Fruit fly (Drosophila melanogaster): Measurements from ENCODE around the gene nht.

The nht gene

DNA sequence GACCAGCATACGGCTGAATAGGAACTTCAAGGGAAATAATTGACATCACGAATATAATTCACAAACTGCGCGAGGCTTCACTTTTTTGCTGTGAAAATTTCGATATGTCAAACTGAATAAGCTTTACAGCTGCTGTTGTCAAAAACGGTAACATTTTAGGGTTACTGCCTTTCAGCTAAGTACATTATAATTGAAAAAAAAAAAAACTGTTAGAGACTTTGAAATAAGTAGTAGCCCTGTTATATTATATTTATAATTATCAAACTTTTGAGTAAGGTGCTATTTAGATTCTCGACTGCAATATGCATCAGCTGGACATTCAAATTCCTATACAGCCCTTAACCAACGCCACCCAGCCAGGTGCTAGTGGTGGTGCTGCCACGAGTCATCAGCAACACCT, at the start of gene nht:
Gene nht, minus strand, starts transcription at position 101 of the 400 bp plus-strand sequence.
- TF ChIP-seq rn (GFP tag; IDR thresholded peaks at IDR 0.05): no peak
- no peak for TF ChIP-seq CG8301 (tag; optimal IDR thresholded peaks at IDR 0.05)
- no peak for TF ChIP-seq CG12605 (GFP tag; IDR thresholded peaks at IDR 0.05)
- TF ChIP-seq Pif1A (GFP tag; optimal IDR thresholded peaks at IDR 0.05): no peak
- no peak for TF ChIP-seq D1 (tag; optimal IDR thresholded peaks at IDR 0.05)
- TF ChIP-seq EcR (GFP tag; optimal IDR thresholded peaks at IDR 0.05): no peak
- no peak for TF ChIP-seq Ets98B (GFP tag; IDR thresholded peaks at IDR 0.05)
- TF ChIP-seq CG17806 (tag; optimal IDR thresholded peaks at IDR 0.05): no peak

DNA sequence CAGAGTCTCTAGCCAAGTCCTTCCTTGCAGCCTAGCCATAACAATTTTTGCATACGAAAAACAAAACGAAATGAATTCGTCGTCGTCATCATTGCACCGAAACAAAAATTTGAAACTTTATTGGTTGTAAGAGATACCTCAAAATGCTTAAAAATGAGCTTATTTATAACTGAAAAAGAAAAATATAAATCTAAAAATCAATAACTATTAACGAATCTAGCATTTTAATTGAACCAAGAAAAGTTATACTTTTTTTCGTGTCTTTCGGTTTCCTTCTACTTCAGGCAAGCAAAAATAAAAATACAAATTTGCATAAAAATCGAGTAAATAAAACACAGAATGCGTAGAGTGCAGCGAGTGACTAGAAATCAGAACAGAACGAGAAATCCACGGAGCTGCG, 48.9 kb upstream of the nht start:
- TF ChIP-seq CG34367 (tag; optimal IDR thresholded peaks at IDR 0.05) (no peak), CG9948 (tag; optimal IDR thresholded peaks at IDR 0.05) (peak; percentile 30), CG17806 (tag; optimal IDR thresholded peaks at IDR 0.05) (peak; percentile 19), CG10348 (GFP tag; IDR thresholded peaks at IDR 0.05) (no peak), CG8159 (tag; optimal IDR thresholded peaks at IDR 0.05) (peak; percentile 60), CG15710 (tag; optimal IDR thresholded peaks at IDR 0.05) (peak; percentile 33), D1 (tag; optimal IDR thresholded peaks at IDR 0.05) (no peak)

DNA sequence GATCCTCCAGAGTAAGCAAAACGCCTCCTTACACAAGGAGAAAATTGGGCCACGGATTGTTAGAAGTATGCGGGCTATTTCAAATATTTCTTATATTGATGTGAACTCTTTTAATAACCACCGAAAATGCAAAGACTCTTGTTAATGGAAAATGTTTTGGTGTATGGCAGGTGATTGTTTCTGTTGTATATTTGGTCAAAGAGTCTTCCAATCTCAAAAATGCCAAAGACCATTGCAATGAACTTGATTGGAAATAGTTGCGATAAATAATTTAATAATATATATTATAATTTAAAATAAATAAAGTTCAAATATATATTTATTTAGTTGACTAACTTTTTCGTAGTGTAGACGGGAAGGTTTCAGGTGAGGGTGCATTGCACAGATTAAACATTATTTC, 45.3 kb upstream of the nht start:
- TF ChIP-seq Pif1A (GFP tag; optimal IDR thresholded peaks at IDR 0.05) (no peak), CG14655 (GFP tag; optimal IDR thresholded peaks at IDR 0.05) (peak; percentile 57), Ets98B (GFP tag; IDR thresholded peaks at IDR 0.05) (no peak), EcR (GFP tag; optimal IDR thresholded peaks at IDR 0.05) (no peak), fd96Ca (GFP tag; IDR thresholded peaks at IDR 0.05) (no peak), gl (tag; optimal IDR thresholded peaks at IDR 0.05) (no peak), CG32121 (GFP tag; IDR thresholded peaks at IDR 0.05) (no peak), CG8159 (tag; optimal IDR thresholded peaks at IDR 0.05) (peak; percentile 30), CG13204 (GFP tag; optimal IDR thresholded peaks at IDR 0.05) (no peak), Pif1B (GFP tag; optimal IDR thresholded peaks at IDR 0.05) (no peak), CG8301 (tag; optimal IDR thresholded peaks at IDR 0.05) (peak; percentile 25), CG10348 (GFP tag; IDR thresholded peaks at IDR 0.05) (no peak), CG4496 (GFP tag; IDR thresholded peaks at IDR 0.05) (no peak), CG15710 (tag; optimal IDR thresholded peaks at IDR 0.05) (peak; percentile 6), D1 (tag; optimal IDR thresholded peaks at IDR 0.05) (no peak), CG34367 (tag; optimal IDR thresholded peaks at IDR 0.05) (peak; percentile 31), CG12605 (GFP tag; IDR thresholded peaks at IDR 0.05) (no peak), CG9948 (tag; optimal IDR thresholded peaks at IDR 0.05) (peak; percentile 61), Snoo (tag; optimal IDR thresholded peaks at IDR 0.05) (no peak), CG17806 (tag; optimal IDR thresholded peaks at IDR 0.05) (peak; percentile 40), rn (GFP tag; IDR thresholded peaks at IDR 0.05) (no peak)

DNA sequence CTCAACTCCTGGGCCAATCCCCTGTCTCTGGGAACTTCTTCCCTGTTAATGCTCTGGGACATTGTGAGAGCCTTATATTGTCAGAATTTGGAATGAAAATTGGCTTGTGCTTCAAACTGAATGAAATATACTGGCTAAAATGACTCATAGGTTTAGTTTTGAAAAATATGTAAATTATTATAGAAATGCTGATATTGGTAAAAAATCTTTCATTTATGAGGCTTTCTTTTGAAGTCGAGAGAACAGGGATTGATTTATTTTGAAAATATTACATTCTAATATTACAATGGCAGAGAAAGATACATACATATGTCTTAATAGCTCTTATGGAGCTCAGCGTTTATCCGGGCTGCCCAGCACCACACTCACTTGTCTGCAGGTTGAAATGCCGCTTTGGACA, 42.8 kb upstream of the nht start, which contains the start of gene CG15258:
Gene CG15258, minus strand, starts transcription at position 101 of the 400 bp plus-strand sequence.
- no peak for TF ChIP-seq CG14655 (GFP tag; optimal IDR thresholded peaks at IDR 0.05)
- TF ChIP-seq rn (GFP tag; IDR thresholded peaks at IDR 0.05): no peak

DNA sequence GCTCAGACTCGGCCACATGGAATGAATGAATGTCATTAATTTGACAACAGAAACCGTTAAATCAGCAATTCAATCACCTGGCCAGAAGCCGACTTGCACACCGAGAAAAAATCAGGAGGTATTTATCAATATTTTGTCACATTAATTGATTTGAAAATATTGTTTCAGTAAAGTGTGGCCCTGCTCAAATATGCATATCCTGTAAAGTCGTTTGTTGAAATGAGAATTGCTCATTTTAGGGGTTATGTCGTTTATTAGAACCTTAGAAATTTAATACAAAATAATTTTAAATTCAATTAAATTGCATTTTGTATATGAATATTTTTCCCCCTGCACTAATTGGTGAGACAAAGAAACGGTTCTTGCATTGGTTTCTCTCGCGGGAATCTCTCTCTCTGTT, 39.8 kb upstream of the nht start:
- TF ChIP-seq gl (tag; optimal IDR thresholded peaks at IDR 0.05): no peak

DNA sequence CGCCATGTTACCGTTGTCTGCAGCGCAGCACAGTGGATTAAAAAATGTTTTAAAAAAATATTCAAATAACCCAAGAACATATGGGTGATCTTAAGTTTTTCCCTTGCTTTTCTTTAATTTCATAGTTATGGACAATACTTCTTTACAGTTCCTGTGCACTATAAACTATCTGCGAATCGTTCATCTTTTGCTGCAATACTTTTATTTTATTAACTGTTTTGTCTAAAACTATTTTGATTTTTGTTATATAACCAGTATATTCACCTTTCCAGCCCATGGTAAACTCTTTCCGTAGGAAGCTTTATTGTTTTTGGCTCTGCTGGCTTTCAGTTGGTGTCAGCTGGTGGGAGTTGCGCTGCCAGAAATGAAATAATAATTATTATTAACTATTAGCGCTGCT, 32.2 kb upstream of the nht start:
- no peak for TF ChIP-seq gl (tag; optimal IDR thresholded peaks at IDR 0.05)
- no peak for TF ChIP-seq Snoo (tag; optimal IDR thresholded peaks at IDR 0.05)
- peak; percentile 17 for TF ChIP-seq CG14655 (GFP tag; optimal IDR thresholded peaks at IDR 0.05)
- TF ChIP-seq rn (GFP tag; IDR thresholded peaks at IDR 0.05): no peak

DNA sequence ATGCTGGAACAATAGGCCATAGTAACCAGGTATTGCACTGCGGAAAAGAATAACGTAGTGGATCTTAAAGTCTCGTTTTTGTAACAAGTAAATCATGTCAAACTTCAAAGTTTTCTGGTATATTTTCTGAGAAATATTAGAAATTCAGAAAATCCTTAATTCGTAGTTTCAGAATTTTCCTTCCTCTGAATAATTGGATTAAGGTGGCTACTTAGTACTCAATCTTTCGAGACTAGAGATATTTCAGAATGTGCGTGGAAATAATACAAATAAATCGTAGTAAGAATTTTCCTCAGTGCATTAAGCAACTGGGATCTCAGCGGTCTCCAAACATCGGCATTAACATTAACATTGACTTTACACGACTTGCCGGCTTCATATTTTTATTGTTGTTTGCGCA, 30.5 kb upstream of the nht start:
- TF ChIP-seq CG9948 (tag; optimal IDR thresholded peaks at IDR 0.05) (peak; percentile 17), CG8159 (tag; optimal IDR thresholded peaks at IDR 0.05) (peak; percentile 17), CG14655 (GFP tag; optimal IDR thresholded peaks at IDR 0.05) (peak; percentile 25), CG32121 (GFP tag; IDR thresholded peaks at IDR 0.05) (no peak), CG15710 (tag; optimal IDR thresholded peaks at IDR 0.05) (no peak), CG17806 (tag; optimal IDR thresholded peaks at IDR 0.05) (peak; percentile 4)

DNA sequence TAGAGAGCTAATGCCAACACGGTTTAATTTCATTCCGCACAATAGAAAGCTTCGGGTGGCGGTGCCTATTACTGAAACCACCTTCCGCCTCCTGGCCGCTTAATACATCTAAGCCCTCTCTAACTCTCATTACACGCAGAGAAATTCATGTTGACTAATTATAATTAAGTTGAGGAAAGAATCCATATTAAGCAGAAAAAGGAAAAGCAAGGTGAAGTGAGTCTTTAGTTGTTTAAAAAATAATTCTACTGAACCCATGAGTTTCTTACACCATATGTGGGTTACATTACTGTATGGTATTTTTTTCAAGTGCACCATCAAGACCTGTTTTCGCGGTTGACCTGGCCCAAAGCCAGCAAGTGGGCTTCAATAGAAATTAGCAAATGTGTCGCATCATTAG, 26.6 kb upstream of the nht start:
- TF ChIP-seq Pif1A (GFP tag; optimal IDR thresholded peaks at IDR 0.05) (no peak), CG14655 (GFP tag; optimal IDR thresholded peaks at IDR 0.05) (peak; percentile 50), CG8301 (tag; optimal IDR thresholded peaks at IDR 0.05) (peak; percentile 44), CG4496 (GFP tag; IDR thresholded peaks at IDR 0.05) (peak; percentile 37; the same call in 1 of the 3 replicates), CG17806 (tag; optimal IDR thresholded peaks at IDR 0.05) (no peak), CG9948 (tag; optimal IDR thresholded peaks at IDR 0.05) (no peak), CG12605 (GFP tag; IDR thresholded peaks at IDR 0.05) (no peak), CG34367 (tag; optimal IDR thresholded peaks at IDR 0.05) (no peak), CG32121 (GFP tag; IDR thresholded peaks at IDR 0.05) (no peak), fd96Ca (GFP tag; IDR thresholded peaks at IDR 0.05) (no peak), rn (GFP tag; IDR thresholded peaks at IDR 0.05) (no peak), CG8159 (tag; optimal IDR thresholded peaks at IDR 0.05) (no peak), CG13204 (GFP tag; optimal IDR thresholded peaks at IDR 0.05) (no peak), Ets98B (GFP tag; IDR thresholded peaks at IDR 0.05) (no peak), gl (tag; optimal IDR thresholded peaks at IDR 0.05) (no peak), CG10348 (GFP tag; IDR thresholded peaks at IDR 0.05) (no peak)
